Worm (Caenorhabditis elegans) whole organism, early embryonic: ENCODE data around the gene C08B11.9.

Experiments used
- B0310.2 ChIP-seq: sonication (generic microtip); optimal IDR thresholded peaks from 2 replicates; lab custom pipeline; 2016; ENCODE audit warnings: mild to moderate bottlenecking, missing genetic modification characterization, missing compliant biosample characterization
- F13C5.2 ChIP-seq: sonication (generic microtip); optimal IDR thresholded peaks from 2 replicates; lab custom pipeline; 2017; ENCODE audit warnings: mild to moderate bottlenecking, missing genetic modification characterization, inconsistent platforms, missing compliant biosample characterization
- aly-1 ChIP-seq: sonication (generic microtip); optimal IDR thresholded peaks from 2 replicates; lab custom pipeline; 2016; ENCODE audit warnings: missing genetic modification characterization, missing compliant biosample characterization
- ama-1 ChIP-seq: fragments of 150-350 bp; optimal IDR thresholded peaks from 2 replicates; lab custom pipeline; 2014
- ceh-13 ChIP-seq: fragments of 200-800 bp; sonication (Bioruptor generic); optimal IDR thresholded peaks from 2 replicates; lab custom pipeline; 2018; ENCODE audit warnings: mild to moderate bottlenecking, missing genetic modification characterization, missing compliant biosample characterization
- ceh-36 ChIP-seq: sonication (generic microtip); optimal IDR thresholded peaks from 2 replicates; lab custom pipeline; 2016; ENCODE audit warnings: missing genetic modification characterization, inconsistent platforms, missing compliant biosample characterization
- ets-7 ChIP-seq: sonication (generic microtip); optimal IDR thresholded peaks from 2 replicates; lab custom pipeline; 2016; ENCODE audit warnings: missing genotype, missing genetic modification characterization, missing compliant biosample characterization
- flt-1 ChIP-seq: fragments of 200-800 bp; sonication (Bioruptor generic); IDR thresholded peaks from 2 replicates; pipeline ENCODE4 v1.3.6; 2022; ENCODE audit warnings: missing genetic modification characterization, missing compliant biosample characterization
- hmbx-1 ChIP-seq: sonication (generic microtip); optimal IDR thresholded peaks from 2 replicates; lab custom pipeline; 2016; ENCODE audit warnings: mild to moderate bottlenecking, missing genetic modification characterization, missing compliant biosample characterization
- hmg-4 ChIP-seq: fragments of 200-800 bp; sonication (Bioruptor generic); optimal IDR thresholded peaks from 2 replicates; lab custom pipeline; 2018; ENCODE audit warnings: mild to moderate bottlenecking, missing genetic modification characterization, missing compliant biosample characterization
- hnd-1 ChIP-seq: sonication (generic microtip); optimal IDR thresholded peaks from 2 replicates; lab custom pipeline; 2016; ENCODE audit warnings: missing genetic modification characterization, missing compliant biosample characterization
- pes-1 ChIP-seq: fragments of 200-800 bp; sonication (Bioruptor generic); IDR thresholded peaks from 2 replicates; pipeline ENCODE4 v1.3.6; 2022; ENCODE audit warnings: missing genetic modification reagents, missing genetic modification characterization, missing compliant biosample characterization
- scrt-1 ChIP-seq: fragments of 200-800 bp; sonication (Bioruptor generic); IDR thresholded peaks from 2 replicates; pipeline ENCODE4 v1.3.6; 2022; ENCODE audit warnings: missing genetic modification characterization, missing compliant biosample characterization
- sea-1 ChIP-seq: fragments of 200-800 bp; sonication (Bioruptor generic); conservative IDR thresholded peaks from 2 replicates; pipeline ENCODE4 v1.3.6; 2022; ENCODE audit warnings: missing genetic modification characterization, missing compliant biosample characterization
- tbx-11 ChIP-seq: fragments of 200-800 bp; sonication (Bioruptor generic); IDR thresholded peaks from 2 replicates; pipeline ENCODE4 v1.3.6; 2022; ENCODE audit warnings: missing genetic modification characterization, missing compliant biosample characterization
- tbx-37 ChIP-seq: fragments of 200-800 bp; sonication (Bioruptor generic); conservative IDR thresholded peaks from 2 replicates; pipeline ENCODE4 v1.3.6; 2022; ENCODE audit warnings: missing genetic modification reagents, missing genetic modification characterization, missing compliant biosample characterization
- tra-4 ChIP-seq: sonication (generic microtip); optimal IDR thresholded peaks from 2 replicates; lab custom pipeline; 2017; ENCODE audit warnings: missing genetic modification characterization, missing compliant biosample characterization

The C08B11.9 gene

ce11 chrII:8035667-8036066, 2.3 kb downstream of the C08B11.9 start, which contains the start of gene sap-49:
Gene sap-49, minus strand, starts transcription at chrII:8035767.
- TF ChIP-seq pes-1 (GFP tag; lab: Robert Waterston, UW) (no peak), ceh-13 (no peak), F13C5.2 (tag; lab: Kevin White, UChicago) (no peak), aly-1 (no peak), tbx-37 (no peak), hmbx-1 (tag; lab: Kevin White, UChicago) (no peak), flt-1 (GFP tag; lab: Robert Waterston, UW) (no peak), tbx-11 (GFP tag; lab: Robert Waterston, UW) (no peak), hmg-4 (GFP tag; lab: Kevin White, UChicago) (no peak), B0310.2 (tag; lab: Kevin White, UChicago) (no peak), ceh-36 (no peak), tra-4 (tag; lab: Kevin White, UChicago) (no peak), ets-7 (no peak), sea-1 (no peak), hnd-1 (tag; lab: Kevin White, UChicago) (no peak), scrt-1 (GFP tag; lab: Robert Waterston, UW) (no peak), ama-1 (no peak)

ce11 chrII:8034617-8035016, 3.4 kb downstream of the C08B11.9 start:
- TF ChIP-seq hmg-4 (GFP tag; lab: Kevin White, UChicago) (no peak), ceh-13 (no peak), pes-1 (GFP tag; lab: Robert Waterston, UW) (no peak), hmbx-1 (tag; lab: Kevin White, UChicago) (no peak), B0310.2 (tag; lab: Kevin White, UChicago) (no peak), ceh-36 (no peak), F13C5.2 (tag; lab: Kevin White, UChicago) (no peak)

ce11 chrII:8034008-8034407, 4.0 kb downstream of the C08B11.9 start:
- TF ChIP-seq ceh-13 (no peak), hmg-4 (GFP tag; lab: Kevin White, UChicago) (no peak)

ce11 chrII:8032657-8033056, 5.3 kb downstream of the C08B11.9 start, which contains the start of gene nrf-6:
Gene nrf-6, minus strand, starts transcription at chrII:8032708.
- TF ChIP-seq tbx-37 (no peak), aly-1 (no peak), tbx-11 (GFP tag; lab: Robert Waterston, UW) (no peak), hmg-4 (GFP tag; lab: Kevin White, UChicago) (no peak), ceh-13 (no peak), scrt-1 (GFP tag; lab: Robert Waterston, UW) (no peak), F13C5.2 (tag; lab: Kevin White, UChicago) (no peak), tra-4 (tag; lab: Kevin White, UChicago) (no peak), hnd-1 (tag; lab: Kevin White, UChicago) (no peak), pes-1 (GFP tag; lab: Robert Waterston, UW) (no peak), B0310.2 (tag; lab: Kevin White, UChicago) (no peak), ets-7 (no peak), sea-1 (no peak), ama-1 (no peak), flt-1 (GFP tag; lab: Robert Waterston, UW) (no peak), ceh-36 (no peak), hmbx-1 (tag; lab: Kevin White, UChicago) (no peak)

- no peak for TF ChIP-seq hnd-1 (tag; lab: Kevin White, UChicago)
- no peak for TF ChIP-seq ama-1
- no peak for TF ChIP-seq ceh-13
- no peak for TF ChIP-seq B0310.2 (tag; lab: Kevin White, UChicago)
- TF ChIP-seq sea-1, result no peak
- TF ChIP-seq pes-1 (GFP tag; lab: Robert Waterston, UW), result no peak
- TF ChIP-seq scrt-1 (GFP tag; lab: Robert Waterston, UW), result no peak
- no peak for TF ChIP-seq ceh-36
- TF ChIP-seq tbx-11 (GFP tag; lab: Robert Waterston, UW), result no peak
- no peak for TF ChIP-seq F13C5.2 (tag; lab: Kevin White, UChicago)
- TF ChIP-seq hmg-4 (GFP tag; lab: Kevin White, UChicago), result no peak
- TF ChIP-seq flt-1 (GFP tag; lab: Robert Waterston, UW), result no peak
- no peak for TF ChIP-seq ets-7
- no peak for TF ChIP-seq tbx-37
- no peak for TF ChIP-seq aly-1
Measured at ce11 chrII:8028730-8029129, 9.2 kb downstream of the C08B11.9 start.

- TF ChIP-seq aly-1, result peak; percentile 80
- TF ChIP-seq scrt-1 (GFP tag; lab: Robert Waterston, UW), result peak; percentile 59; the same call in 1 of the 2 replicates
- peak; percentile 26 for TF ChIP-seq B0310.2 (tag; lab: Kevin White, UChicago)
- peak; percentile 95 for TF ChIP-seq hmg-4 (GFP tag; lab: Kevin White, UChicago)
- TF ChIP-seq F13C5.2 (tag; lab: Kevin White, UChicago), result peak; percentile 63
- TF ChIP-seq pes-1 (GFP tag; lab: Robert Waterston, UW), result peak; percentile 24; the same call in 1 of the 2 replicates
- TF ChIP-seq ets-7, result peak; percentile 35
- TF ChIP-seq tbx-11 (GFP tag; lab: Robert Waterston, UW), result no peak
- no peak; the same call in 1 of the 2 replicates for TF ChIP-seq sea-1
Measured at ce11 chrII:8028246-8028694, 9.7 kb downstream of the C08B11.9 start.

ce11 chrII:8027663-8028062, 10.3 kb downstream of the C08B11.9 start, which contains the start of gene swsn-7:
Gene swsn-7, minus strand, starts transcription at chrII:8027763.
- TF ChIP-seq sea-1 (no peak), ama-1 (no peak), pes-1 (GFP tag; lab: Robert Waterston, UW) (no peak)

- TF ChIP-seq sea-1 (no peak), hmbx-1 (tag; lab: Kevin White, UChicago) (no peak), aly-1 (no peak), pes-1 (GFP tag; lab: Robert Waterston, UW) (no peak), ama-1 (no peak), tra-4 (tag; lab: Kevin White, UChicago) (no peak), tbx-37 (no peak), ceh-13 (no peak), B0310.2 (tag; lab: Kevin White, UChicago) (no peak), hmg-4 (GFP tag; lab: Kevin White, UChicago) (no peak), ceh-36 (no peak), scrt-1 (GFP tag; lab: Robert Waterston, UW) (no peak), tbx-11 (GFP tag; lab: Robert Waterston, UW) (no peak), flt-1 (GFP tag; lab: Robert Waterston, UW) (no peak), ets-7 (no peak)
Measured at ce11 chrII:8022461-8022860, 15.5 kb downstream of the C08B11.9 start, which contains the start of gene hda-2. Gene hda-2, minus strand, starts transcription at chrII:8022561.
